Fruit fly (Drosophila melanogaster) whole organism, wandering third instar larva: Measurements from ENCODE around the gene CG13605.

Experiments
- Abd-B ChIP-seq: fragments of >200 bp; optimal IDR thresholded peaks from 2 replicates; lab custom pipeline; 2017; ENCODE audit warnings: missing biosample characterization, missing genetic modification characterization
- CG32264 ChIP-seq: fragments of 200-800 bp; sonication (Bioruptor generic); optimal IDR thresholded peaks from 2 replicates; lab custom pipeline; 2016; ENCODE audit warnings: missing biosample characterization, missing genetic modification characterization
- CG9705 ChIP-seq: fragments of 200-800 bp; sonication (Bioruptor generic); optimal IDR thresholded peaks from 2 replicates; lab custom pipeline; 2018; ENCODE audit warnings: missing biosample characterization, mild to moderate bottlenecking, missing genetic modification characterization
- CrebA ChIP-seq: fragments of 200-800 bp; sonication (Bioruptor generic); optimal IDR thresholded peaks from 2 replicates; lab custom pipeline; 2016; ENCODE audit warnings: missing biosample characterization, mild to moderate bottlenecking, missing genetic modification characterization, borderline replicate concordance
- Dfd ChIP-seq: fragments of >200 bp; optimal IDR thresholded peaks from 2 replicates; lab custom pipeline; 2017; ENCODE audit warnings: missing biosample characterization, missing genetic modification characterization
- Dif ChIP-seq: fragments of 200-275, 200-300 bp; sonication (Bioruptor generic); optimal IDR thresholded peaks from 2 replicates; lab custom pipeline; 2018; ENCODE audit warnings: missing biosample characterization, missing genetic modification characterization; ENCODE audit not compliant: partially characterized antibody
- GATAd ChIP-seq: sonication (Bioruptor generic); optimal IDR thresholded peaks from 2 replicates; lab custom pipeline; 2016; ENCODE audit warnings: missing biosample characterization, missing genetic modification characterization
- HLH106 ChIP-seq: fragments of 200-800 bp; optimal IDR thresholded peaks from 3 replicates; lab custom pipeline; 2019; ENCODE audit warnings: missing biosample characterization, mild to moderate bottlenecking, missing genetic modification characterization, moderate library complexity
- Hnf4 ChIP-seq: fragments of 200-800 bp; sonication (Bioruptor generic); optimal IDR thresholded peaks from 2 replicates; lab custom pipeline; 2016; ENCODE audit warnings: missing biosample characterization, mild to moderate bottlenecking, missing genetic modification characterization
- Hr78 ChIP-seq: fragments of >200 bp; optimal IDR thresholded peaks from 2 replicates; lab custom pipeline; 2017; ENCODE audit warnings: missing biosample characterization, missing genetic modification characterization
- Hr83 ChIP-seq: fragments of 200-300 bp; sonication (Bioruptor generic); optimal IDR thresholded peaks from 2 replicates; lab custom pipeline; 2016; ENCODE audit warnings: missing biosample characterization, mild to moderate bottlenecking, missing genetic modification characterization, moderate library complexity; ENCODE audit not compliant: poor library complexity, severe bottlenecking
- Jra ChIP-seq: sonication (Bioruptor generic); optimal IDR thresholded peaks from 2 replicates; lab custom pipeline; 2016; ENCODE audit warnings: missing biosample characterization, missing genetic modification characterization
- Mio ChIP-seq: sonication (Bioruptor generic); optimal IDR thresholded peaks from 2 replicates; lab custom pipeline; 2016; ENCODE audit warnings: missing biosample characterization, missing genetic modification characterization
- Myc ChIP-seq: fragments of >200 bp; optimal IDR thresholded peaks from 2 replicates; lab custom pipeline; 2017
- N ChIP-seq: fragments of >200 bp; optimal IDR thresholded peaks from 2 replicates; lab custom pipeline; 2018; ENCODE audit warnings: missing biosample characterization, missing external identifiers, missing genetic modification characterization
- OdsH ChIP-seq: fragments of 200-800 bp; sonication (Bioruptor generic); optimal IDR thresholded peaks from 2 replicates; lab custom pipeline; 2016; ENCODE audit warnings: missing biosample characterization, mild to moderate bottlenecking, missing genetic modification characterization
- Rel ChIP-seq, 2 experiments: fragments of 200-800 bp; sonication (Bioruptor generic) in 1 of 2; optimal IDR thresholded peaks; 2 replicates in 1 of 2; 3 replicates in 1 of 2; lab custom pipeline; 2016 to 2019; ENCODE audit warnings: mild to moderate bottlenecking in 2 of 2, missing biosample characterization in 2 of 2, missing genetic modification characterization in 2 of 2, moderate library complexity in 1 of 2
- Sp1 ChIP-seq: fragments of 200-800 bp; sonication (Bioruptor generic); optimal IDR thresholded peaks from 3 replicates; lab custom pipeline; 2019; ENCODE audit warnings: missing biosample characterization, mild to moderate bottlenecking, missing genetic modification characterization, moderate library complexity
- Vsx2 ChIP-seq: fragments of 200-300, 225-300 bp; sonication (Bioruptor generic); optimal IDR thresholded peaks from 2 replicates; lab custom pipeline; 2018; ENCODE audit warnings: missing biosample characterization, missing genetic modification characterization; ENCODE audit not compliant: partially characterized antibody
- br ChIP-seq: fragments of 200-800 bp; sonication (Bioruptor generic); optimal IDR thresholded peaks from 2 replicates; lab custom pipeline; 2016; ENCODE audit warnings: missing biosample characterization, missing genetic modification characterization
- brk ChIP-seq: fragments of 200-800 bp; sonication (Bioruptor generic); optimal IDR thresholded peaks from 2 replicates; lab custom pipeline; 2016; ENCODE audit warnings: missing biosample characterization, mild to moderate bottlenecking, missing genetic modification characterization
- dl ChIP-seq, 2 experiments: fragments of 175-275, 200-275 bp in 1 of 2; fragments of 200-275 bp in 1 of 2; sonication (Bioruptor generic); optimal IDR thresholded peaks; lab custom pipeline; 2018; ENCODE audit warnings: mild to moderate bottlenecking in 2 of 2, missing biosample characterization in 2 of 2, missing genetic modification characterization in 2 of 2, moderate library complexity in 2 of 2; ENCODE audit not compliant: partially characterized antibody in 2 of 2, insufficient read depth in 1 of 2
- dmrt93B ChIP-seq: fragments of 200-800 bp; sonication (Bioruptor generic); optimal IDR thresholded peaks from 2 replicates; lab custom pipeline; 2018; ENCODE audit warnings: missing biosample characterization, mild to moderate bottlenecking, missing genetic modification characterization
- dsf ChIP-seq: sonication (Bioruptor generic); optimal IDR thresholded peaks from 2 replicates; lab custom pipeline; 2016; ENCODE audit warnings: missing biosample characterization, missing genetic modification characterization, borderline replicate concordance
- ey ChIP-seq: fragments of 200-800 bp; sonication (Bioruptor generic); optimal IDR thresholded peaks from 2 replicates; lab custom pipeline; 2016; ENCODE audit warnings: missing biosample characterization, missing genetic modification characterization
- foxo ChIP-seq, 2 experiments: fragments of 200-800 bp; sonication (Bioruptor generic); optimal IDR thresholded peaks; 2 replicates in 1 of 2; 3 replicates in 1 of 2; lab custom pipeline; 2016 to 2017; ENCODE audit warnings: missing biosample characterization in 2 of 2, missing genetic modification characterization in 2 of 2
- fru ChIP-seq: fragments of 200-800 bp; sonication (Bioruptor generic); optimal IDR thresholded peaks from 3 replicates; lab custom pipeline; 2016; ENCODE audit warnings: missing biosample characterization, mild to moderate bottlenecking, missing genetic modification characterization
- h ChIP-seq: fragments of 200-800 bp; sonication (Bioruptor generic); optimal IDR thresholded peaks from 3 replicates; lab custom pipeline; 2016; ENCODE audit warnings: missing biosample characterization, mild to moderate bottlenecking, missing genetic modification characterization
- jim ChIP-seq: fragments of 175-275, 200-325 bp; sonication (Bioruptor generic); optimal IDR thresholded peaks from 2 replicates; lab custom pipeline; 2016; ENCODE audit warnings: missing biosample characterization, mild to moderate bottlenecking, missing genetic modification characterization
- lola ChIP-seq: fragments of >200 bp; optimal IDR thresholded peaks from 2 replicates; lab custom pipeline; 2017; ENCODE audit warnings: missing biosample characterization, missing genetic modification characterization
- pan ChIP-seq: fragments of >200 bp; optimal IDR thresholded peaks from 2 replicates; lab custom pipeline; 2017
- psq ChIP-seq: fragments of 200-800 bp; sonication (Bioruptor generic); optimal IDR thresholded peaks from 3 replicates; lab custom pipeline; 2017; ENCODE audit warnings: missing biosample characterization, mild to moderate bottlenecking, missing genetic modification characterization, moderate library complexity
- rgr ChIP-seq: fragments of 200-800 bp; sonication (Bioruptor generic); optimal IDR thresholded peaks from 3 replicates; lab custom pipeline; 2016; ENCODE audit warnings: missing biosample characterization, mild to moderate bottlenecking, missing genetic modification characterization
- sage ChIP-seq: fragments of 200-800 bp; sonication (Bioruptor generic); optimal IDR thresholded peaks from 2 replicates; lab custom pipeline; 2016; ENCODE audit warnings: missing biosample characterization, mild to moderate bottlenecking, missing genetic modification characterization
- sv ChIP-seq: fragments of 200-800 bp; sonication (Bioruptor generic); optimal IDR thresholded peaks from 3 replicates; lab custom pipeline; 2016; ENCODE audit warnings: missing biosample characterization, missing genetic modification characterization
- tai ChIP-seq: sonication (Bioruptor generic); optimal IDR thresholded peaks from 2 replicates; lab custom pipeline; 2016; ENCODE audit warnings: missing biosample characterization, missing genetic modification characterization
- usp ChIP-seq: fragments of >200 bp; optimal IDR thresholded peaks from 2 replicates; lab custom pipeline; 2017; ENCODE audit warnings: missing biosample characterization, missing genetic modification characterization
- woc ChIP-seq: sonication (Bioruptor generic); optimal IDR thresholded peaks from 2 replicates; lab custom pipeline; 2016; ENCODE audit warnings: missing biosample characterization, mild to moderate bottlenecking, missing genetic modification characterization

Gene CG13605

dm6 chr3R:24143779-24144178, 31.6 kb upstream of the CG13605 start:
- TF ChIP-seq OdsH (GFP tag; lab: Kevin White, UChicago) (peak; percentile 27), rgr (GFP tag; lab: Kevin White, UChicago) (peak; percentile 16), Sp1 (GFP tag; lab: Kevin White, UChicago) (peak; percentile 57), foxo (GFP tag; optimal IDR thresholded peaks at IDR 0.05; lab: Kevin White, UChicago) (peak in 1 of 2 experiments; percentile 55), h (GFP tag; lab: Kevin White, UChicago) (peak; percentile 33), ey (GFP tag; lab: Kevin White, UChicago) (peak; percentile 31), pan (lab: Kevin White, UChicago) (no peak), br (GFP tag; lab: Kevin White, UChicago) (peak; percentile 27), HLH106 (tag; lab: Kevin White, UChicago) (peak; percentile 15), Hnf4 (GFP tag; lab: Kevin White, UChicago) (peak; percentile 4), sage (GFP tag; lab: Kevin White, UChicago) (no peak), dsf (GFP tag; lab: Kevin White, UChicago) (no peak), woc (peak; percentile 38)

- TF ChIP-seq CG9705 (GFP tag; lab: Kevin White, UChicago) = no peak
These were observed 31.2 kb upstream of the CG13605 start for dm6 chr3R:24143372-24143771.

dm6 chr3R:24142971-24143370, 30.8 kb upstream of the CG13605 start:
- TF ChIP-seq Hr78 (GFP tag; lab: Kevin White, UChicago) = no peak
- peak; percentile 5 for TF ChIP-seq Hr83 (GFP tag; lab: Kevin White, UChicago)
- peak; percentile 87 for TF ChIP-seq OdsH (GFP tag; lab: Kevin White, UChicago)
- TF ChIP-seq br (GFP tag; lab: Kevin White, UChicago) = peak; percentile 87
- TF ChIP-seq woc = peak; percentile 71
- peak; percentile 64 for TF ChIP-seq dmrt93B
- TF ChIP-seq Rel (GFP tag; optimal IDR thresholded peaks at IDR 0.05; lab: Kevin White, UChicago) = no peak
- TF ChIP-seq Rel (tag; optimal IDR thresholded peaks at IDR 0.05; lab: Kevin White, UChicago) = peak; percentile 47
- no peak for TF ChIP-seq pan (lab: Kevin White, UChicago)
- TF ChIP-seq Mio (GFP tag; lab: Kevin White, UChicago) = no peak
- TF ChIP-seq sv (GFP tag; lab: Kevin White, UChicago) = no peak
- peak; percentile 25 for TF ChIP-seq dsf (GFP tag; lab: Kevin White, UChicago)
- no peak for TF ChIP-seq usp (GFP tag; lab: Kevin White, UChicago)
- no peak for TF ChIP-seq Myc (lab: Kevin White, UChicago)
- no peak for TF ChIP-seq Abd-B (GFP tag; lab: Kevin White, UChicago)
- peak; percentile 68 for TF ChIP-seq CG9705 (GFP tag; lab: Kevin White, UChicago)
- no peak for TF ChIP-seq CrebA (GFP tag; lab: Kevin White, UChicago)
- TF ChIP-seq ey (GFP tag; lab: Kevin White, UChicago) = peak; percentile 86
- TF ChIP-seq sage (GFP tag; lab: Kevin White, UChicago) = peak; percentile 76
- TF ChIP-seq lola = no peak
- peak; percentile 87 for TF ChIP-seq HLH106 (tag; lab: Kevin White, UChicago)
- no peak for TF ChIP-seq Vsx2 (GFP tag; lab: Kevin White, UChicago)
- TF ChIP-seq tai (GFP tag; lab: Kevin White, UChicago) = no peak
- TF ChIP-seq jim (GFP tag; lab: Kevin White, UChicago) = no peak
- TF ChIP-seq brk = peak; percentile 83
- TF ChIP-seq fru (GFP tag; lab: Kevin White, UChicago) = peak; percentile 91
- TF ChIP-seq rgr (GFP tag; lab: Kevin White, UChicago) = peak; percentile 89
- TF ChIP-seq dl (GFP tag; optimal IDR thresholded peaks at IDR 0.05; lab: Kevin White, UChicago; ENCODE audit: insufficient read depth in 1 of 2, partially characterized antibody in 2 of 2) = no peak
- no peak for TF ChIP-seq GATAd
- no peak for TF ChIP-seq Dif (GFP tag; lab: Kevin White, UChicago)
- TF ChIP-seq Hnf4 (GFP tag; lab: Kevin White, UChicago) = peak; percentile 86
- TF ChIP-seq Sp1 (GFP tag; lab: Kevin White, UChicago) = peak; percentile 88
- TF ChIP-seq Dfd (GFP tag; lab: Kevin White, UChicago) = no peak
- TF ChIP-seq foxo (GFP tag; optimal IDR thresholded peaks at IDR 0.05; lab: Kevin White, UChicago) = peak; percentile 13 to 90
- TF ChIP-seq Jra (GFP tag; lab: Kevin White, UChicago) = peak; percentile 80
- TF ChIP-seq h (GFP tag; lab: Kevin White, UChicago) = peak; percentile 93
- TF ChIP-seq CG32264 = peak; percentile 82
- TF ChIP-seq N = no peak
- TF ChIP-seq psq (GFP tag; lab: Kevin White, UChicago) = peak; percentile 77
